Fruit fly (Drosophila melanogaster): Measurements from ENCODE around the gene Spn27A.

Gene Spn27A

DNA sequence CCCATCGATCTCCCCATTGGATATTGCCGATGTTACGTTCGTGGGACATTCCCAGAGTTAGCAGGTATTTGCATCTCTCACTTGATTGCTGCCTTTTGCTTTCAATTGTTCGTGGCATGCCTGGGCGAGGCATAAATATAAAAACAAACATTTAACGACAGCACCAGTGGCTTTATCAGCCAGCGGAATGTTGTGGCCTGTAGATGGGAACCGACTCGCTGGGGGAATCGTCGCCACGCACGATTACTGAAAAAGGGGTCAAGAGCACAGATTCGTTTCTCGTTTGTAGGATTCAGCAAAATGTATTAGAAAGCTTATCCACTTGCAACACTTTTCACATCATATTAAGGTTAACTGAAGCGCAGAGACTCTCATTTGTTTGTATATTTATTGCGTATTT lies 1.7 kb downstream of the Spn27A start:
- TF ChIP-seq svp (GFP tag) (peak; percentile 55), fd59A (GFP tag; optimal IDR thresholded peaks at IDR 0.05) (no peak), OdsH (GFP tag; optimal IDR thresholded peaks at IDR 0.05) (no peak), fkh (GFP tag; optimal IDR thresholded peaks at IDR 0.05) (peak; percentile 11), Sox14 (GFP tag; optimal IDR thresholded peaks at IDR 0.05) (no peak)

DNA sequence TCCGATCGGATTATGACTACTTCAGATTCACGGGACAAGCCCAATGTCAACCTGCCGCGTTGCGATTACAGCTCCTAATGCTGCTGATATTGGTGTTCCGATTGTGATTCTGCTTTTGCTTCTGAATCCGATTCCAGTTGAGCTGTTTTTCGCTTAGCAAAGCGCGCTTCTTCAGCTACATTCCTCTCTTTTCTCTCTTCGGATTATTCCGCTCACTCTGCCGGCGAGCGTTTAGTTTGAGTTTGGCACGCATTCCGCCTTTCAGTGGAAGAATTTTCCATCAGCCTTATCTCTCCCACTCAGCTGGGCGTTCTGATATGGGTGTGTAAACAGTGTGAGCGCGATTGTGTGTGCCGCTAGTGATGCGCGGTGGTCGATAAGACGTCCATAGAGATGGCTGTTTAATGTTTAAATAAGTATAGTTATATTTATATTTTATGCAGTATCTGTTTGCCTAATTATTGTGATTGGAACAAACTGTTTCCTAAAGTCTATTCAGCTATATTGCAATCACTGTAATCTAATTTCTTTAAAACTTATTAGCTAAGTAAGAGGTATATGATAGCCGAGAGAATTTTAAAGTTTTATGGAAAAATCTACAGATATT lies 5.3 kb downstream of the Spn27A start, which contains the start of gene Galt:
Galt (minus strand) TSS at position 315 of the 607 bp plus-strand sequence.
- peak; percentile 49 for TF ChIP-seq lz (GFP tag; optimal IDR thresholded peaks at IDR 0.05)
- peak; percentile 43 for TF ChIP-seq achi (GFP tag; optimal IDR thresholded peaks at IDR 0.05)
- peak; percentile 31 for TF ChIP-seq Sox14 (GFP tag; optimal IDR thresholded peaks at IDR 0.05)
- peak; percentile 98 for TF ChIP-seq fkh (GFP tag; optimal IDR thresholded peaks at IDR 0.05)
- TF ChIP-seq CG4318 (GFP tag; optimal IDR thresholded peaks at IDR 0.05) = no peak
- no peak for TF ChIP-seq Hr38 (GFP tag; optimal IDR thresholded peaks at IDR 0.05)
- peak; percentile 79 for TF ChIP-seq svp (GFP tag)
- peak; percentile 42 for TF ChIP-seq Eip75B (GFP tag; optimal IDR thresholded peaks at IDR 0.05)
- peak; percentile 37 for TF ChIP-seq CG16779 (tag; optimal IDR thresholded peaks at IDR 0.05)
- TF ChIP-seq vri (GFP tag; optimal IDR thresholded peaks at IDR 0.05) = peak; percentile 33
- no peak for TF ChIP-seq CG9139 (GFP tag; optimal IDR thresholded peaks at IDR 0.05)
- no peak for TF ChIP-seq Gug (GFP tag; IDR thresholded peaks at IDR 0.05)
- TF ChIP-seq CG6792 (GFP tag; optimal IDR thresholded peaks at IDR 0.05) = peak; percentile 36
- peak; percentile 52 for TF ChIP-seq Met (GFP tag; optimal IDR thresholded peaks at IDR 0.05)
- TF ChIP-seq CG10669 (GFP tag; optimal IDR thresholded peaks at IDR 0.05) = no peak
- no peak for TF ChIP-seq CG11762 (GFP tag; optimal IDR thresholded peaks at IDR 0.05; ENCODE audit: insufficient read depth)
- TF ChIP-seq topi (GFP tag; optimal IDR thresholded peaks at IDR 0.05) = peak; percentile 42
- no peak for TF ChIP-seq Ets21C (GFP tag; optimal IDR thresholded peaks at IDR 0.05)
- peak; percentile 9 for TF ChIP-seq cyc (GFP tag; optimal IDR thresholded peaks at IDR 0.05)
- TF ChIP-seq Sox102F (GFP tag; optimal IDR thresholded peaks at IDR 0.05) = no peak
- TF ChIP-seq acj6 (GFP tag; optimal IDR thresholded peaks at IDR 0.05) = peak; percentile 34
- TF ChIP-seq CG1621 (tag; optimal IDR thresholded peaks at IDR 0.05) = no peak
- TF ChIP-seq ss (GFP tag; optimal IDR thresholded peaks at IDR 0.05) = peak in 1 of 2 experiments; percentile 64
- TF ChIP-seq CG7368 (GFP tag; optimal IDR thresholded peaks at IDR 0.05) = no peak
- TF ChIP-seq CG31627 (GFP tag; optimal IDR thresholded peaks at IDR 0.05) = peak; percentile 8
- peak; percentile 23; the same call in 2 of the 3 replicates for TF ChIP-seq CG8119 (GFP tag; IDR thresholded peaks at IDR 0.05)
- peak; percentile 42 for TF ChIP-seq Ets96B (tag; optimal IDR thresholded peaks at IDR 0.05)
- TF ChIP-seq net (GFP tag; optimal IDR thresholded peaks at IDR 0.05) = peak; percentile 49
- TF ChIP-seq CG11902 (GFP tag; optimal IDR thresholded peaks at IDR 0.05) = no peak
- no peak for TF ChIP-seq Sox15 (GFP tag; optimal IDR thresholded peaks at IDR 0.05)
- TF ChIP-seq eg (GFP tag; IDR thresholded peaks at IDR 0.05) = no peak; the same call in 2 of the 3 replicates
- peak; percentile 80 for TF ChIP-seq Eip78C (GFP tag)
- TF ChIP-seq CG6163 (GFP tag; IDR thresholded peaks at IDR 0.05) = peak; percentile 61; the same call in 2 of the 3 replicates
- no peak for TF ChIP-seq salr (GFP tag; optimal IDR thresholded peaks at IDR 0.05)
- TF ChIP-seq CG15336 (GFP tag; IDR thresholded peaks at IDR 0.05) = no peak
- peak; percentile 35 for TF ChIP-seq CG8632 (GFP tag; optimal IDR thresholded peaks at IDR 0.05)
- peak; percentile 17 for TF ChIP-seq Hr39 (GFP tag; optimal IDR thresholded peaks at IDR 0.05)
- peak; percentile 49 for TF ChIP-seq CG3032 (tag; optimal IDR thresholded peaks at IDR 0.05)
- TF ChIP-seq CG10631 (GFP tag; optimal IDR thresholded peaks at IDR 0.05) = peak; percentile 66
- TF ChIP-seq CG34406 (GFP tag; optimal IDR thresholded peaks at IDR 0.05) = peak; percentile 34
- TF ChIP-seq CG6854 (GFP tag; optimal IDR thresholded peaks at IDR 0.05) = peak; percentile 86
- TF ChIP-seq esn (GFP tag; optimal IDR thresholded peaks at IDR 0.05) = peak; percentile 67
- TF ChIP-seq Lpt (GFP tag; optimal IDR thresholded peaks at IDR 0.05) = no peak
